Worm (Caenorhabditis elegans) whole organism, L2 larva: Measurements from ENCODE around the gene D1086.10.
A peak's percentile ranks its signal among the peaks of the same experiment; 100 is the strongest.
"Not testable (repeated sequence)": the region's sequence is repeated elsewhere in the genome, so short reads cannot be mapped to it uniquely, and the experiment has no call there.

Source experiments
- C34F6.9 ChIP-seq: fragments of 150-350 bp; optimal IDR thresholded peaks from 2 replicates; lab custom pipeline; 2014; ENCODE audit warnings: missing biosample characterization, missing genetic modification characterization
- F13H6.1 ChIP-seq: sonication (generic microtip); optimal IDR thresholded peaks from 2 replicates; lab custom pipeline; 2016; ENCODE audit warnings: missing genetic modification characterization, missing compliant biosample characterization
- R02D3.7 ChIP-seq: fragments of 150-350 bp; optimal IDR thresholded peaks from 2 replicates; lab custom pipeline; 2014; ENCODE audit warnings: missing biosample characterization, missing genetic modification characterization
- Y55F3AM.14 ChIP-seq: fragments of 200-800 bp; sonication (Bioruptor generic); optimal IDR thresholded peaks from 2 replicates; lab custom pipeline; 2018; ENCODE audit warnings: mild to moderate bottlenecking, missing genetic modification characterization, missing compliant biosample characterization
- ama-1 ChIP-seq: fragments of 150-350 bp; optimal IDR thresholded peaks from 2 replicates; lab custom pipeline; 2018; ENCODE audit warnings: inconsistent platforms
- blmp-1 ChIP-seq: sonication (generic microtip); optimal IDR thresholded peaks from 2 replicates; lab custom pipeline; 2017; ENCODE audit warnings: missing genetic modification characterization, mild to moderate bottlenecking, missing compliant biosample characterization, antibody characterized with exemption, moderate library complexity; ENCODE audit not compliant: insufficient read depth
- ceh-16 ChIP-seq: fragments of 150-350 bp; optimal IDR thresholded peaks from 2 replicates; lab custom pipeline; 2014; ENCODE audit warnings: missing biosample characterization, missing genetic modification characterization
- ceh-82 ChIP-seq: fragments of 150-350 bp; optimal IDR thresholded peaks from 2 replicates; lab custom pipeline; 2014; ENCODE audit warnings: missing biosample characterization, missing genetic modification characterization
- crh-2 ChIP-seq: sonication (generic microtip); optimal IDR thresholded peaks from 2 replicates; lab custom pipeline; 2017; ENCODE audit warnings: missing biosample characterization, missing genetic modification characterization
- dmd-4 ChIP-seq: sonication (generic microtip); optimal IDR thresholded peaks from 2 replicates; lab custom pipeline; 2017; ENCODE audit warnings: missing biosample characterization, missing genetic modification characterization
- egl-27 ChIP-seq: sonication (generic microtip); optimal IDR thresholded peaks from 3 replicates; lab custom pipeline; 2017; ENCODE audit warnings: missing biosample characterization, missing genetic modification reagents, missing genetic modification characterization
- fos-1 ChIP-seq: fragments of 150-350 bp; optimal IDR thresholded peaks from 2 replicates; lab custom pipeline; 2014; ENCODE audit warnings: missing biosample characterization, missing genetic modification characterization
- gmeb-1 ChIP-seq: fragments of 150-350 bp; optimal IDR thresholded peaks from 2 replicates; lab custom pipeline; 2014; ENCODE audit warnings: missing biosample characterization, missing genetic modification characterization
- lin-11 ChIP-seq: fragments of 150-350 bp; sonication (generic microtip); optimal IDR thresholded peaks from 2 replicates; lab custom pipeline; 2014; ENCODE audit warnings: missing biosample characterization, missing genetic modification characterization, inconsistent platforms, mixed read lengths
- lin-13 ChIP-seq: fragments of 150-350 bp; optimal IDR thresholded peaks from 2 replicates; lab custom pipeline; 2014; ENCODE audit warnings: missing biosample characterization, missing genetic modification reagents, missing genetic modification characterization
- lin-39 ChIP-seq: fragments of 150-350 bp; optimal IDR thresholded peaks from 2 replicates; lab custom pipeline; 2014; ENCODE audit warnings: missing biosample characterization, missing genetic modification reagents, missing genetic modification characterization
- lsy-2 ChIP-seq, 2 experiments: fragments of 150-350 bp in 1 of 2; sonication (generic microtip) in 1 of 2; optimal IDR thresholded peaks; 2 replicates each; lab custom pipeline; 2014 to 2017; ENCODE audit warnings: missing biosample characterization in 2 of 2, missing genetic modification characterization in 2 of 2
- mab-5 ChIP-seq: fragments of 150-350 bp; optimal IDR thresholded peaks from 2 replicates; lab custom pipeline; 2014; ENCODE audit warnings: missing biosample characterization, missing genetic modification characterization
- mdl-1 ChIP-seq, 2 experiments: fragments of 150-350 bp in 1 of 2; sonication (generic microtip) in 1 of 2; optimal IDR thresholded peaks; 2 replicates each; lab custom pipeline; 2017; ENCODE audit warnings: missing biosample characterization in 2 of 2, missing genetic modification characterization in 2 of 2
- nhr-10 ChIP-seq: sonication (generic microtip); optimal IDR thresholded peaks from 2 replicates; lab custom pipeline; 2017; ENCODE audit warnings: missing biosample characterization, missing genetic modification characterization
- nhr-11 ChIP-seq: fragments of 150-350 bp; optimal IDR thresholded peaks from 2 replicates; lab custom pipeline; 2014; ENCODE audit warnings: missing biosample characterization, missing genetic modification characterization
- nhr-129 ChIP-seq: fragments of 150-350 bp; optimal IDR thresholded peaks from 2 replicates; lab custom pipeline; 2014; ENCODE audit warnings: missing biosample characterization, missing genetic modification characterization
- nhr-21 ChIP-seq: fragments of 150-350 bp; optimal IDR thresholded peaks from 2 replicates; lab custom pipeline; 2014; ENCODE audit warnings: missing biosample characterization, missing genetic modification characterization
- nhr-23 ChIP-seq: fragments of 150-350 bp; optimal IDR thresholded peaks from 2 replicates; lab custom pipeline; 2014; ENCODE audit warnings: missing biosample characterization, missing genetic modification reagents, missing genetic modification characterization
- nhr-237 ChIP-seq: fragments of 150-350 bp; optimal IDR thresholded peaks from 2 replicates; lab custom pipeline; 2014; ENCODE audit warnings: missing biosample characterization, missing genetic modification characterization
- nhr-25 ChIP-seq: fragments of 150-350 bp; sonication (generic microtip); optimal IDR thresholded peaks from 3 replicates; lab custom pipeline; 2014; ENCODE audit warnings: missing biosample characterization, missing genetic modification characterization
- nhr-6 ChIP-seq: fragments of 150-350 bp; optimal IDR thresholded peaks from 2 replicates; lab custom pipeline; 2014; ENCODE audit warnings: missing biosample characterization, missing genetic modification characterization
- sem-4 ChIP-seq: fragments of 150-350 bp; optimal IDR thresholded peaks from 2 replicates; lab custom pipeline; 2014; ENCODE audit warnings: missing biosample characterization, missing genetic modification reagents, missing genetic modification characterization
- skn-1 ChIP-seq: sonication (generic microtip); optimal IDR thresholded peaks from 2 replicates; lab custom pipeline; 2017; ENCODE audit warnings: missing biosample characterization, missing genetic modification characterization
- sma-3 ChIP-seq: sonication (generic microtip); optimal IDR thresholded peaks from 2 replicates; lab custom pipeline; 2016; ENCODE audit warnings: missing genetic modification reagents, missing genetic modification characterization, missing compliant biosample characterization
- sma-9 ChIP-seq, 2 experiments: fragments of 150-350 bp in 1 of 2; sonication (generic microtip) in 1 of 2; optimal IDR thresholded peaks; 2 replicates each; lab custom pipeline; 2014 to 2016; ENCODE audit warnings: missing genetic modification characterization in 2 of 2, mild to moderate bottlenecking in 1 of 2, missing biosample characterization in 1 of 2, missing compliant biosample characterization in 1 of 2, missing genetic modification reagents in 1 of 2, moderate library complexity in 1 of 2
- snpc-4 ChIP-seq: fragments of 150-350 bp; optimal IDR thresholded peaks from 2 replicates; lab custom pipeline; 2014; ENCODE audit warnings: missing biosample characterization, missing genetic modification characterization
- unc-55 ChIP-seq: fragments of 150-350 bp; sonication (generic microtip); optimal IDR thresholded peaks from 3 replicates; lab custom pipeline; 2014; ENCODE audit warnings: missing biosample characterization, missing genetic modification reagents, missing genetic modification characterization
- unc-62 ChIP-seq: fragments of 150-350 bp; optimal IDR thresholded peaks from 2 replicates; lab custom pipeline; 2014; ENCODE audit warnings: missing biosample characterization, missing genetic modification reagents, missing genetic modification characterization
- zag-1 ChIP-seq: fragments of 150-350 bp; optimal IDR thresholded peaks from 2 replicates; lab custom pipeline; 2014; ENCODE audit warnings: missing biosample characterization, missing genetic modification characterization
- ztf-1 ChIP-seq: fragments of 200-800 bp; sonication (Bioruptor generic); conservative IDR thresholded peaks from 2 replicates; pipeline ENCODE4 v1.3.6; 2022; ENCODE audit warnings: missing genetic modification characterization, missing compliant biosample characterization
- ztf-11 ChIP-seq: sonication (generic microtip); optimal IDR thresholded peaks from 2 replicates; lab custom pipeline; 2017; ENCODE audit warnings: missing biosample characterization, missing genetic modification characterization
- ztf-4 ChIP-seq: fragments of 150-350 bp; optimal IDR thresholded peaks from 2 replicates; lab custom pipeline; 2014; ENCODE audit warnings: missing biosample characterization, missing genetic modification characterization

The D1086.10 gene

DNA sequence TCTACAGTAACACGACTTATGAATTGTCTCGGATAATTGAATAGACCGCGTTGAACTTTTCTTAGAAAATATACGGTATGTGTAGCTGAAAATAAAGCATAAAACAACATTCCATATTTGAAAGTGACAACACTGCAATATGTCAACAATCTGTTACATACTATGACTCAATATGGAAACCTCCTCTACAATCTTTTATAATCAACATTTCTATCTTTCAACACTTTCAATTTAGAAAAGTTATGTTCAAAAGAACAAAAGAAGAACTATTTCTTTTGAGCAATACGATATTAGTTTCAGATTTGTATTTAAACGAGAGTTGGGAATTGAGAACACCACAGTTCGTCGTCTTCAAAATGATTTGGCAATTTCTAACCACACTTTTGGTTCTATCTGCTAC is at the start of gene D1086.10:
TSS of gene D1086.10 (plus strand) at position 301 of the 400 bp plus-strand sequence.
- no peak for TF ChIP-seq dmd-4 (tag; lab: Kevin White, UChicago)

DNA sequence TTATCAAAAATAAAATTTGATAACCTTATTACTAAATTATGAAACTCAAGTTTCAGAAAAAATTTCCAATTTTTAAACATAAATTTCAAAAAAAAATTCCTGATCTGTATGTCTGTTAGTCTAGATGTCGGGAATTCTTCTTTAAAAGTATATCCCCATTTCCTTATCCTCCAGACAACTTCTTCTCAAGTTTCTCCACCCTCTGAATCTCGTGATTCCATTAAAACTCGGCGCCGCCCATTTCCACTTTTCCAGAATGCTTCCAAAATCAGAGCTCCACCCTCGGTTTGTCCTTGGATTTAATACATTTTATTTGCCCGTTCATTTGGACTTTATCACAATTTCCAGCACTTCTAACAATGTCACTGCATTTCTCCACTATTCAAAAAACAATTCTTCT is 48.9 kb upstream of the D1086.10 start, which contains the start of gene ins-10:
TSS of gene ins-10 (plus strand) at position 301 of the 400 bp plus-strand sequence.
- TF ChIP-seq lin-39 (tag; lab: Kevin White, UChicago): no peak
- no peak for TF ChIP-seq nhr-23 (tag; lab: Kevin White, UChicago)
- TF ChIP-seq zag-1: no peak
- no peak for TF ChIP-seq sem-4 (tag; lab: Kevin White, UChicago)
- TF ChIP-seq lin-13: no peak
- TF ChIP-seq ztf-1 (GFP tag; lab: Robert Waterston, UW): no peak
- no peak for TF ChIP-seq ama-1 (lab: Kevin White, UChicago)
- no peak for TF ChIP-seq nhr-6 (tag; lab: Kevin White, UChicago)
- TF ChIP-seq ztf-11 (tag; lab: Kevin White, UChicago): no peak
- no peak for TF ChIP-seq ztf-4 (tag; lab: Kevin White, UChicago)
- no peak for TF ChIP-seq sma-9 (GFP tag; optimal IDR thresholded peaks at IDR 0.05; lab: Kevin White, UChicago)
- TF ChIP-seq sma-9 (tag; optimal IDR thresholded peaks at IDR 0.05; lab: Kevin White, UChicago): no peak
- TF ChIP-seq ceh-16: no peak
- TF ChIP-seq sma-3 (GFP tag; lab: Kevin White, UChicago): no peak
- no peak for TF ChIP-seq nhr-237 (tag; lab: Kevin White, UChicago)

DNA sequence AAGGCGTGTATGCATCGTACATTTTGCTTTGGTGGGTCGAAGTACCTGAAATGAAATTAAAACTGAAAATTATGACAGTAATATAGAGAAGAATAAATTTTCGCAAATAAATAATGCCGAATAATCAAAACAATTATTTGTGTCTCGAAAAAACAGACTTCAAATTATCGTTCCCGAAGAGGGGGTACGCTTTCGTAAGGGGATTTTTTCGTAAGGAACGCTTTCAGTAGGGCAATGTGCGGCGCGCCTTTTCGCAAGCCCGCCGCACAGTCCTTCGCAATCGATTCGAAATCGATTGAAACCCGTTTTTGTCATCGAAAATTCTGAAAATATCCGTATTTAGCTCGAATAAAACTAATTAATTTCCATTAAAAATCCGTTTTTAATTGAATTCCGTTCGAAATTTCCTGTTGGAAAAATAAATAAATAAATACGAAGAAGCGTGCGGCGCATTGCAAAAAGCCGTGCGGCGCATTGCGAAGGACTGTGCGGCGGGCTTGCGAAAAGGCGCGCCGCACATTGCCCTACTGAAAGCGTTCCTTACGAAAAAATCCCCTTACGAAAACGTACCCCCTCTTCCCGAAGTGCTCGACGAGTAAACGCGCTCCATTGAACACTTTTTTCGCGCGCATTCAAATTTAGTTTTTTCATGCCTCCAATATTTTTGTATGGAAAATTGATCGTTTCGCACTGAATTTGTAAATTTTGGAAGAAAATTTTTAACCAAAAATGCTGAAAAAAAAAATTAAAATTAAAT is 44.0 kb upstream of the D1086.10 start, which contains the start of gene vps-39:
TSS of gene vps-39 (minus strand) at position 51 of the 757 bp plus-strand sequence.
- TF ChIP-seq gmeb-1 (tag; lab: Kevin White, UChicago): peak; percentile 8
- TF ChIP-seq F13H6.1 (tag; lab: Kevin White, UChicago): peak; percentile 58
- TF ChIP-seq lsy-2 (tag; optimal IDR thresholded peaks at IDR 0.05; lab: Kevin White, UChicago): peak in 1 of 2 experiments; percentile 35
- peak; percentile 25 for TF ChIP-seq unc-55 (GFP tag; lab: Kevin White, UChicago)
- peak; percentile 4 for TF ChIP-seq lin-13
- TF ChIP-seq sma-3 (GFP tag; lab: Kevin White, UChicago): peak; percentile 28
- TF ChIP-seq sma-9 (GFP tag; optimal IDR thresholded peaks at IDR 0.05; lab: Kevin White, UChicago): peak; percentile 28
- not testable (repeated sequence) for TF ChIP-seq sma-9 (tag; optimal IDR thresholded peaks at IDR 0.05; lab: Kevin White, UChicago)
- TF ChIP-seq nhr-129 (tag; lab: Kevin White, UChicago): peak; percentile 5

DNA sequence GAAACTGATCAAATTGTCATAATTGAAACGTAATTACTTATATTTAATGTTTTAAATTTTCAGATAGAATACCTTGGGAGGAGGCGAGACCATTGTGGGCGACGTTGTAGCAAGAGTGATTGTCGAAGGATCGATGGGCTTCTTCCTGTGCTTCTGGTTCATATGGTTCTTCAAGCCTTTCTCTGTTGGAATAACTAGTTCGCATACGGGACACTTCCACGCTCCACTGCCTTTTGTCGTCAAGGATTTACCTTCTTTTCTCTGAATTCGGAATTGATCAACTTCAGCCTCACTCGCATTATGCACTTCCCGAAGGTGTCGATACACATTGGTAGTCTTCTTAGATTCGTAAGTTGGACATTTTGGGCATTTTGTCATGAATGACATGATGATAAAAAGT is 33.3 kb upstream of the D1086.10 start, which contains the start of gene F58D12.1:
TSS of gene F58D12.1 (plus strand) at position 301 of the 400 bp plus-strand sequence.
- not testable (repeated sequence) for TF ChIP-seq nhr-21, nhr-11, snpc-4 (tag; lab: Kevin White, UChicago)
- TF ChIP-seq, all 48 proteins: peak for 0; not testable (repeated sequence) for 48

DNA sequence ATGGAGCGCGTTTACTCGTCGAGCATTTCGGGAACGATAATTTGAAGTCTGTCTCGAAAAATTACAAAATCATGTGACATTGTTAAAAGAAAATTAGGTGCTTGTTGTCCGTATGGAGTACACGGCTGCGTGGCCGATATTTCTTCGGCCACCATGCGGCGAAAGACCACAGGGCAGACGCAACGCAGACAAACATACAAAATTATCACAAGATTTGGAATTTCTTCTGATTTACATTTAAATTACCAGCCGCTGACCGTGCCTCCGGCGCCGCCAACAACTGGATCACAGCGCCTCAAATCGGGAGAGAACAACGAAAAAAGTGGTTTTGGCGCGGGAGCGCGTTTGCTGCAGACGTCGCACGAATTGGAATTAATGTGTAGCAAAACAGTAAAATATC is 27.5 kb upstream of the D1086.10 start:
- TF ChIP-seq unc-62 (GFP tag; lab: Kevin White, UChicago) (peak; percentile 55), lin-11 (tag; lab: Kevin White, UChicago) (peak; percentile 94), sma-9 (GFP tag; optimal IDR thresholded peaks at IDR 0.05; lab: Kevin White, UChicago) (peak; percentile 99), C34F6.9 (tag; lab: Kevin White, UChicago) (peak; percentile 91), egl-27 (tag; lab: Kevin White, UChicago) (peak; percentile 76), Y55F3AM.14 (GFP tag; lab: Kevin White, UChicago) (peak; percentile 86), F13H6.1 (tag; lab: Kevin White, UChicago) (peak; percentile 96), sma-3 (GFP tag; lab: Kevin White, UChicago) (peak; percentile 98), nhr-21 (tag; lab: Kevin White, UChicago) (peak; percentile 97), nhr-237 (tag; lab: Kevin White, UChicago) (peak; percentile 33), fos-1 (tag; lab: Kevin White, UChicago) (peak; percentile 83), dmd-4 (tag; lab: Kevin White, UChicago) (peak; percentile 60), lin-13 (peak; percentile 87), mdl-1 (tag; optimal IDR thresholded peaks at IDR 0.05; lab: Kevin White, UChicago) (peak; percentile 58 to 68), R02D3.7 (tag; lab: Kevin White, UChicago) (peak; percentile 48), snpc-4 (tag; lab: Kevin White, UChicago) (peak; percentile 68), nhr-10 (tag; lab: Kevin White, UChicago) (peak; percentile 39), ceh-16 (peak; percentile 89), mab-5 (tag; lab: Kevin White, UChicago) (peak; percentile 67), nhr-25 (tag; lab: Kevin White, UChicago) (peak; percentile 90), skn-1 (tag; lab: Kevin White, UChicago) (peak; percentile 13), nhr-129 (tag; lab: Kevin White, UChicago) (peak; percentile 68), lsy-2 (tag; optimal IDR thresholded peaks at IDR 0.05; lab: Kevin White, UChicago) (peak; percentile 82 to 93), ceh-82 (tag; lab: Kevin White, UChicago) (peak; percentile 67), gmeb-1 (tag; lab: Kevin White, UChicago) (peak; percentile 88), zag-1 (peak; percentile 69), crh-2 (tag; lab: Kevin White, UChicago) (peak; percentile 93), unc-55 (GFP tag; lab: Kevin White, UChicago) (peak; percentile 78), blmp-1 (peak; percentile 80), sem-4 (tag; lab: Kevin White, UChicago) (peak; percentile 93), ztf-4 (tag; lab: Kevin White, UChicago) (peak; percentile 84)
- TF ChIP-seq sma-9 (tag; optimal IDR thresholded peaks at IDR 0.05; lab: Kevin White, UChicago): not testable (repeated sequence)
